Worm (Caenorhabditis elegans): Measurements from ENCODE around the gene W09G12.7.
A peak's percentile ranks its signal among the peaks of the same experiment; 100 is the strongest.

W09G12.7 gene

DNA sequence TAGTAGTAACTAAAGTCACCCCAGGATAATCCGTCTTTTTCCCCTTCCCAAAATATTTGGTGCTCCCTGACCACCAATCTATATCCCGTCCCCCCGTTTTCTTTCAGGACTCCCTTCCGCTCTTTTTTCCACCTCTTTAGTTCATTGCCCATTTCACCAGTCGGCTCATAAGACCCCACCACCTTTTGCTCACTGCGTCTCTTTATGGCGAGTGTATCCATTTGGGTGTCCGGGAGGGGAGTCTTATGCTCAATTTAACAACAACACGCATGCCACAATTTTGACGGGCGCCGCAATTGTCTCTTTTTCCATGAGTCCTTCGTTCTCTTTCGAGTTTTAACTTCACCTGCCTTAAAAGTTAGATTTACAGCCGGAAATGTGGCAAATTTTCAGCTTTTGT lies 15.7 kb upstream of the W09G12.7 start (continued):
- no peak for TF ChIP-seq nhr-237 (tag; optimal IDR thresholded peaks at IDR 0.05)
- TF ChIP-seq elt-2 (tag; optimal IDR thresholded peaks at IDR 0.05) = no peak
- no peak for TF ChIP-seq nhr-23 (tag; optimal IDR thresholded peaks at IDR 0.05)
- peak; percentile 38 for TF ChIP-seq nfya-1 (tag; optimal IDR thresholded peaks at IDR 0.05; ENCODE audit: insufficient read depth)

DNA sequence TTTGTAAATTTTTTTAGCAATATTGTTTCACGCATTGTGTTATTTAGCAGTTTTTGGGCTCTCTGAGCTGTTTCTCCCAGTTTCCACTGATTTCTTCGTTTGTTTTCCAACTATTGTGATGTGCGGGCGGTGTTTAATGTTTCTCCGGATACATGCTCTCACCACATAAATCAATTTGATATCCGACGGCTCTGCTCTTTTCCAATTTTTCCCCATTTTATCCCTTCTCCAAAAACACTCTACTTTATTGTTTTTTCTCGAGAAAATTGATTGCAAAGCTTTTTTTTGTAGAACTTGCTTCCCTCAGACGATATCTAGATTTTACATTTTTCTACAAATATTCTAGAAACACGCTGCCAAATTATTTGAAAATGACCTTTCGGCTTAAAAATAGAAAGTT lies 13.3 kb upstream of the W09G12.7 start:
- TF ChIP-seq nhr-11 (tag; optimal IDR thresholded peaks at IDR 0.05) (no peak), snpc-4 (tag; optimal IDR thresholded peaks at IDR 0.05) (no peak), mml-1 (tag; optimal IDR thresholded peaks at IDR 0.05) (no peak), nhr-77 (tag; optimal IDR thresholded peaks at IDR 0.05) (no peak), daf-12 (tag; optimal IDR thresholded peaks at IDR 0.05) (no peak), nhr-28 (tag; optimal IDR thresholded peaks at IDR 0.05) (no peak), nfya-1 (tag; optimal IDR thresholded peaks at IDR 0.05; ENCODE audit: insufficient read depth) (no peak), lin-15B (tag; optimal IDR thresholded peaks at IDR 0.05) (no peak), zag-1 (tag; optimal IDR thresholded peaks at IDR 0.05) (no peak), unc-39 (tag; optimal IDR thresholded peaks at IDR 0.05) (no peak), sea-2 (GFP tag; optimal IDR thresholded peaks at IDR 0.05) (no peak), mdl-1 (tag; optimal IDR thresholded peaks at IDR 0.05) (no peak), ztf-11 (tag; optimal IDR thresholded peaks at IDR 0.05) (no peak), hmg-11 (tag; optimal IDR thresholded peaks at IDR 0.05) (no peak), unc-62 (GFP tag; optimal IDR thresholded peaks at IDR 0.05) (no peak)

DNA sequence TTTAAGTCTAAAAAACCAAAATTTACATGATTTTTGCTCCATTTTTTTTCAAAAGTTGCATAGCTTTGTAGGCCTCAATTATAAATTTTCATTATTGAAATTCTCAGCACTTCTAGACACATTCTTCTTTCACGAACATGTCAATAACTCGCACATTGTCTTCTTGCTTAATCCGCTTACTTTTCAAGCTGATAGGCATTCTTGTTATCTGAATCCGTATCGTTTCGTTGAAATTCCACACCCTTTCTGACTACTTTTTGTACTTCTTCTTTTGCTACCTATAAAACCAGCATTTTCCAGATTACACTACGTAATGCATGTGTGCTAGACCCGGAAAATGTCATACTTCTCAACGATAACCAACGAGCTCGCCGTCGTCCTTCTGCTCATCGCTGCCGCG lies 12.6 kb upstream of the W09G12.7 start, which contains the start of gene W09G12.9:
Gene W09G12.9, plus strand, starts transcription at position 301 of the 400 bp plus-strand sequence.
- TF ChIP-seq pqm-1 (tag; optimal IDR thresholded peaks at IDR 0.05) = no peak
- no peak for TF ChIP-seq ceh-28 (tag; optimal IDR thresholded peaks at IDR 0.05)
- TF ChIP-seq fkh-2 (tag; optimal IDR thresholded peaks at IDR 0.05) = no peak
- TF ChIP-seq eor-1 (tag; optimal IDR thresholded peaks at IDR 0.05) = no peak
- TF ChIP-seq nhr-23 (tag; optimal IDR thresholded peaks at IDR 0.05) = no peak
- TF ChIP-seq ceh-16 (tag; optimal IDR thresholded peaks at IDR 0.05) = no peak
- TF ChIP-seq tbx-2 (tag; optimal IDR thresholded peaks at IDR 0.05) = no peak
- TF ChIP-seq fkh-10 (GFP tag; optimal IDR thresholded peaks at IDR 0.05) = no peak
- TF ChIP-seq nhr-12 (tag; optimal IDR thresholded peaks at IDR 0.05) = no peak
- no peak for TF ChIP-seq pha-4 (tag; optimal IDR thresholded peaks at IDR 0.05)
- no peak for TF ChIP-seq nhr-67 (tag; optimal IDR thresholded peaks at IDR 0.05)
- no peak for TF ChIP-seq elt-1 (tag; optimal IDR thresholded peaks at IDR 0.05)

DNA sequence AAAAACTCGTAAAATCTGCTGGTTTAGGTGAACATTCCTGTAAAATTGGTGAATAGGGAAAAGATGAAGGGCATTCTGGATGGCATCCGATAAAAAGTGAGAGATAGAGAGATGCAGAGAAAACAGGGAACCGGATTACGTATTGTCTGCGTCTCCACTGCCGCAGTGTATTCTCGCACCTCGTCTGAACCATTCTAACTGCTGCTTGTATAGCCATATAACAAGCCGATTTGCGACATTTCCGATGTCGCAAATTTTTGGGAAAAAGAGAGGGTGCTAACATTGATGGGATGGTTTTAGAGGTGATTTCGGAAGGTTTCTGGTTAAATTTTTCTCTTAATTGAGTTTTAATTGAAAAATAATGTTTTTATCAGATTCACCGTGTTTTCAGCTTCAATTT lies 7.7 kb upstream of the W09G12.7 start, which contains the start of gene W09G12.10:
Gene W09G12.10, minus strand, starts transcription at position 121 of the 400 bp plus-strand sequence.
- peak; percentile 4 for TF ChIP-seq nfya-1 (tag; optimal IDR thresholded peaks at IDR 0.05; ENCODE audit: insufficient read depth)
- no peak for TF ChIP-seq aly-2 (tag; optimal IDR thresholded peaks at IDR 0.05)
- TF ChIP-seq unc-62 (GFP tag; optimal IDR thresholded peaks at IDR 0.05) = no peak
- TF ChIP-seq zag-1 (tag; optimal IDR thresholded peaks at IDR 0.05) = no peak
- TF ChIP-seq nhr-12 (tag; optimal IDR thresholded peaks at IDR 0.05) = no peak
- no peak for TF ChIP-seq nhr-237 (tag; optimal IDR thresholded peaks at IDR 0.05)
- no peak for TF ChIP-seq mml-1 (tag; optimal IDR thresholded peaks at IDR 0.05)
- TF ChIP-seq ceh-28 (tag; optimal IDR thresholded peaks at IDR 0.05) = no peak
- TF ChIP-seq daf-12 (tag; optimal IDR thresholded peaks at IDR 0.05) = no peak
- no peak for TF ChIP-seq fkh-2 (tag; optimal IDR thresholded peaks at IDR 0.05)
- no peak for TF ChIP-seq ceh-16 (tag; optimal IDR thresholded peaks at IDR 0.05)
- no peak for TF ChIP-seq nhr-76 (tag; optimal IDR thresholded peaks at IDR 0.05)
- no peak for TF ChIP-seq sea-2 (GFP tag; optimal IDR thresholded peaks at IDR 0.05)
- no peak for TF ChIP-seq pha-4 (tag; optimal IDR thresholded peaks at IDR 0.05)
- TF ChIP-seq skn-1 (tag; optimal IDR thresholded peaks at IDR 0.05) = no peak
- no peak for TF ChIP-seq R02D3.7 (tag; optimal IDR thresholded peaks at IDR 0.05)
- no peak for TF ChIP-seq nhr-77 (tag; optimal IDR thresholded peaks at IDR 0.05)
- peak; percentile 50 for TF ChIP-seq egl-5 (tag; optimal IDR thresholded peaks at IDR 0.05)
- TF ChIP-seq mdl-1 (tag; optimal IDR thresholded peaks at IDR 0.05) = no peak
- TF ChIP-seq ztf-11 (tag; optimal IDR thresholded peaks at IDR 0.05) = no peak
- TF ChIP-seq eor-1 (tag; optimal IDR thresholded peaks at IDR 0.05) = no peak
- TF ChIP-seq ceh-9 (tag; optimal IDR thresholded peaks at IDR 0.05) = no peak
- TF ChIP-seq fkh-10 (GFP tag; optimal IDR thresholded peaks at IDR 0.05) = no peak
- peak; percentile 58 for TF ChIP-seq nhr-25 (tag; optimal IDR thresholded peaks at IDR 0.05)
- no peak for TF ChIP-seq egl-27 (tag; optimal IDR thresholded peaks at IDR 0.05)
